Worm (Caenorhabditis elegans) whole organism, late embryonic: Measurements from ENCODE around the gene F09B9.4.

Experiments used
- C08G9.2 ChIP-seq: sonication (generic microtip); optimal IDR thresholded peaks from 2 replicates; lab custom pipeline; 2016; ENCODE audit warnings: mild to moderate bottlenecking, missing genetic modification characterization, moderate library complexity, missing compliant biosample characterization
- C38D4.7 ChIP-seq: fragments of 200-800 bp; sonication (Bioruptor generic); optimal IDR thresholded peaks from 2 replicates; lab custom pipeline; 2018; ENCODE audit warnings: mild to moderate bottlenecking, missing genetic modification characterization, moderate library complexity, missing compliant biosample characterization
- T23F11.4 ChIP-seq: fragments of 200-800 bp; sonication (Bioruptor generic); optimal IDR thresholded peaks from 2 replicates; lab custom pipeline; 2018; ENCODE audit warnings: mild to moderate bottlenecking, missing genetic modification characterization, missing compliant biosample characterization
- Y22D7AL.16 ChIP-seq: sonication (generic microtip); optimal IDR thresholded peaks from 2 replicates; lab custom pipeline; 2016; ENCODE audit warnings: missing genetic modification characterization, missing compliant biosample characterization
- ahr-1 ChIP-seq: sonication (generic microtip); optimal IDR thresholded peaks from 2 replicates; lab custom pipeline; 2016; ENCODE audit warnings: missing genetic modification characterization, missing compliant biosample characterization
- ama-1 ChIP-seq: fragments of 150-350 bp; optimal IDR thresholded peaks from 2 replicates; lab custom pipeline; 2014
- ceh-14 ChIP-seq: sonication (generic microtip); optimal IDR thresholded peaks from 2 replicates; lab custom pipeline; 2016; ENCODE audit warnings: missing genotype, missing genetic modification characterization, missing compliant biosample characterization
- ceh-19 ChIP-seq: fragments of 200-800 bp; sonication (Bioruptor generic); optimal IDR thresholded peaks from 2 replicates; lab custom pipeline; 2018; ENCODE audit warnings: mild to moderate bottlenecking, missing genetic modification characterization, missing compliant biosample characterization
- ceh-2 ChIP-seq: sonication (generic microtip); optimal IDR thresholded peaks from 2 replicates; lab custom pipeline; 2016; ENCODE audit warnings: missing genotype, missing genetic modification characterization, missing compliant biosample characterization
- ceh-24 ChIP-seq: sonication (generic microtip); optimal IDR thresholded peaks from 2 replicates; lab custom pipeline; 2016; ENCODE audit warnings: mild to moderate bottlenecking, missing genetic modification characterization, missing compliant biosample characterization
- ceh-31 ChIP-seq: sonication (generic microtip); optimal IDR thresholded peaks from 2 replicates; lab custom pipeline; 2016; ENCODE audit warnings: missing genetic modification characterization, missing compliant biosample characterization
- ceh-48 ChIP-seq: sonication (generic microtip); optimal IDR thresholded peaks from 2 replicates; lab custom pipeline; 2016; ENCODE audit warnings: missing genetic modification characterization, inconsistent platforms, missing compliant biosample characterization
- ceh-9 ChIP-seq: sonication (generic microtip); optimal IDR thresholded peaks from 2 replicates; lab custom pipeline; 2016; ENCODE audit warnings: mild to moderate bottlenecking, missing genetic modification characterization, inconsistent platforms, missing compliant biosample characterization
- che-1 ChIP-seq: sonication (generic microtip); optimal IDR thresholded peaks from 2 replicates; lab custom pipeline; 2016; ENCODE audit warnings: mild to moderate bottlenecking, missing genetic modification characterization, missing compliant biosample characterization
- dmd-4 ChIP-seq: sonication (generic microtip); optimal IDR thresholded peaks from 2 replicates; lab custom pipeline; 2016; ENCODE audit warnings: borderline replicate concordance, missing genetic modification characterization, missing compliant biosample characterization
- dve-1 ChIP-seq: sonication (generic microtip); optimal IDR thresholded peaks from 2 replicates; lab custom pipeline; 2017; ENCODE audit warnings: antibody characterized with exemption, mild to moderate bottlenecking, missing genetic modification characterization, missing compliant biosample characterization
- elt-4 ChIP-seq: sonication (generic microtip); optimal IDR thresholded peaks from 2 replicates; lab custom pipeline; 2016; ENCODE audit warnings: missing genetic modification characterization, missing compliant biosample characterization
- eyg-1 ChIP-seq: sonication (generic microtip); optimal IDR thresholded peaks from 2 replicates; lab custom pipeline; 2016; ENCODE audit warnings: missing genotype, missing genetic modification characterization, missing compliant biosample characterization
- fax-1 ChIP-seq: sonication (generic microtip); optimal IDR thresholded peaks from 2 replicates; lab custom pipeline; 2016; ENCODE audit warnings: missing genotype, missing genetic modification characterization, missing compliant biosample characterization
- fkh-10 ChIP-seq: fragments of 150-350 bp; optimal IDR thresholded peaks from 2 replicates; lab custom pipeline; 2014; ENCODE audit warnings: missing biosample characterization, missing genetic modification reagents, missing genetic modification characterization
- fkh-6 ChIP-seq: sonication (generic microtip); optimal IDR thresholded peaks from 2 replicates; lab custom pipeline; 2016; ENCODE audit warnings: missing genetic modification characterization, missing compliant biosample characterization
- gmeb-2 ChIP-seq: sonication (generic microtip); optimal IDR thresholded peaks from 2 replicates; lab custom pipeline; 2016; ENCODE audit warnings: missing genetic modification characterization, inconsistent platforms, missing compliant biosample characterization
- hlh-13 ChIP-seq: fragments of 200-800 bp; sonication (Bioruptor generic); optimal IDR thresholded peaks from 2 replicates; lab custom pipeline; 2018; ENCODE audit warnings: mild to moderate bottlenecking, missing genetic modification characterization, missing compliant biosample characterization
- hlh-15 ChIP-seq: sonication (generic microtip); optimal IDR thresholded peaks from 2 replicates; lab custom pipeline; 2016; ENCODE audit warnings: missing genetic modification characterization, missing compliant biosample characterization
- hlh-30 ChIP-seq: sonication (generic microtip); optimal IDR thresholded peaks from 2 replicates; lab custom pipeline; 2017; ENCODE audit warnings: antibody characterized with exemption, missing genetic modification characterization, missing compliant biosample characterization; ENCODE audit not compliant: insufficient read depth
- hlh-6 ChIP-seq: sonication (generic microtip); optimal IDR thresholded peaks from 2 replicates; lab custom pipeline; 2016; ENCODE audit warnings: missing genotype, missing genetic modification characterization, missing compliant biosample characterization
- lin-11 ChIP-seq: fragments of 200-800 bp; sonication (Bioruptor generic); optimal IDR thresholded peaks from 2 replicates; lab custom pipeline; 2018; ENCODE audit warnings: mild to moderate bottlenecking, missing genetic modification characterization, missing compliant biosample characterization
- mec-3 ChIP-seq: sonication (generic microtip); optimal IDR thresholded peaks from 2 replicates; lab custom pipeline; 2016; ENCODE audit warnings: borderline replicate concordance, missing genetic modification characterization, missing compliant biosample characterization
- nfya-1 ChIP-seq: sonication (generic microtip); optimal IDR thresholded peaks from 2 replicates; lab custom pipeline; 2017; ENCODE audit warnings: missing genetic modification characterization, mild to moderate bottlenecking, missing compliant biosample characterization, antibody characterized with exemption, moderate library complexity
- nhr-11 ChIP-seq: fragments of 150-350 bp; optimal IDR thresholded peaks from 2 replicates; lab custom pipeline; 2014; ENCODE audit warnings: missing biosample characterization, missing genetic modification characterization
- nhr-232 ChIP-seq: sonication (generic microtip); optimal IDR thresholded peaks from 2 replicates; lab custom pipeline; 2016; ENCODE audit warnings: missing genetic modification characterization, missing compliant biosample characterization
- odd-2 ChIP-seq: sonication (generic microtip); optimal IDR thresholded peaks from 2 replicates; lab custom pipeline; 2017; ENCODE audit warnings: antibody characterized with exemption, mild to moderate bottlenecking, missing genetic modification characterization, missing compliant biosample characterization
- pax-1 ChIP-seq: fragments of 150-350 bp; optimal IDR thresholded peaks from 2 replicates; lab custom pipeline; 2014; ENCODE audit warnings: missing biosample characterization, missing genetic modification characterization
- pha-2 ChIP-seq: sonication (generic microtip); optimal IDR thresholded peaks from 2 replicates; lab custom pipeline; 2017; ENCODE audit warnings: mild to moderate bottlenecking, missing genetic modification characterization, missing compliant biosample characterization
- pha-4 ChIP-seq: fragments of 150-350 bp; optimal IDR thresholded peaks from 2 replicates; lab custom pipeline; 2018; ENCODE audit warnings: missing biosample characterization, missing genetic modification reagents, missing genetic modification characterization
- pqm-1 ChIP-seq: sonication (generic microtip); optimal IDR thresholded peaks from 2 replicates; lab custom pipeline; 2016; ENCODE audit warnings: missing genetic modification characterization, missing compliant biosample characterization
- pros-1 ChIP-seq: fragments of 150-350 bp; optimal IDR thresholded peaks from 2 replicates; lab custom pipeline; 2014; ENCODE audit warnings: missing biosample characterization, missing genetic modification reagents, missing genetic modification characterization
- ref-2 ChIP-seq: sonication (generic microtip); optimal IDR thresholded peaks from 2 replicates; lab custom pipeline; 2016; ENCODE audit warnings: missing genetic modification characterization, missing compliant biosample characterization
- sdc-2 ChIP-seq: sonication (generic microtip); optimal IDR thresholded peaks from 2 replicates; lab custom pipeline; 2016; ENCODE audit warnings: missing genotype, missing genetic modification characterization, missing compliant biosample characterization
- sox-2 ChIP-seq: fragments of 200-800 bp; sonication (Bioruptor generic); IDR thresholded peaks from 2 replicates; pipeline ENCODE4 v1.3.6; 2022; ENCODE audit warnings: missing genetic modification reagents, missing genetic modification characterization, missing compliant biosample characterization
- syd-9 ChIP-seq: sonication (generic microtip); optimal IDR thresholded peaks from 2 replicates; lab custom pipeline; 2016; ENCODE audit warnings: mild to moderate bottlenecking, missing genetic modification characterization, moderate library complexity, missing compliant biosample characterization
- tbx-2 ChIP-seq: sonication (generic microtip); optimal IDR thresholded peaks from 2 replicates; lab custom pipeline; 2016; ENCODE audit warnings: missing genetic modification characterization, missing compliant biosample characterization
- tbx-7 ChIP-seq: sonication (generic microtip); optimal IDR thresholded peaks from 2 replicates; lab custom pipeline; 2016; ENCODE audit warnings: missing genotype, missing genetic modification characterization, missing compliant biosample characterization
- ttx-3 ChIP-seq: sonication (generic microtip); optimal IDR thresholded peaks from 2 replicates; lab custom pipeline; 2016; ENCODE audit warnings: missing genetic modification reagents, missing genetic modification characterization, missing compliant biosample characterization
- unc-3 ChIP-seq, 2 experiments: fragments of 200-800 bp in 1 of 2; sonication (Bioruptor generic) in 1 of 2; sonication (generic microtip) in 1 of 2; conservative IDR thresholded peaks in 1 of 2; optimal IDR thresholded peaks in 1 of 2; 2 replicates each; pipeline versions ENCODE4 v1.3.6 to Lab custom; 2016 to 2022; ENCODE audit warnings: missing compliant biosample characterization in 2 of 2, missing genetic modification characterization in 2 of 2, missing genetic modification reagents in 1 of 2
- unc-55 ChIP-seq: sonication (generic microtip); optimal IDR thresholded peaks from 2 replicates; lab custom pipeline; 2017; ENCODE audit warnings: missing biosample characterization, missing genetic modification reagents, missing genetic modification characterization
- unc-86 ChIP-seq: sonication (generic microtip); optimal IDR thresholded peaks from 2 replicates; lab custom pipeline; 2016; ENCODE audit warnings: missing genetic modification characterization, missing compliant biosample characterization
- zip-5 ChIP-seq: sonication (generic microtip); optimal IDR thresholded peaks from 2 replicates; lab custom pipeline; 2016; ENCODE audit warnings: missing genetic modification characterization, missing compliant biosample characterization

The F09B9.4 gene

ce11 chrX:10194327-10195096 is 34.1 kb downstream of the F09B9.4 start, which contains the start of gene myrf-2:
myrf-2 (minus strand) TSS chrX:10194377.
- no peak for TF ChIP-seq ceh-2 (tag; lab: Kevin White, UChicago)
- no peak for TF ChIP-seq fax-1 (tag; lab: Kevin White, UChicago)
- no peak for TF ChIP-seq lin-11 (tag; lab: Kevin White, UChicago)
- no peak for TF ChIP-seq unc-55
- no peak for TF ChIP-seq dmd-4
- no peak for TF ChIP-seq ttx-3 (tag; lab: Kevin White, UChicago)
- TF ChIP-seq elt-4 (tag; lab: Kevin White, UChicago) = no peak
- no peak for TF ChIP-seq hlh-15 (tag; lab: Kevin White, UChicago)
- no peak for TF ChIP-seq fkh-10 (GFP tag; lab: Kevin White, UChicago)
- TF ChIP-seq zip-5 = no peak
- no peak for TF ChIP-seq mec-3 (tag; lab: Kevin White, UChicago)
- TF ChIP-seq eyg-1 (tag; lab: Kevin White, UChicago) = no peak
- no peak for TF ChIP-seq ceh-14 (tag; lab: Kevin White, UChicago)
- no peak for TF ChIP-seq ceh-31 (tag; lab: Kevin White, UChicago)
- TF ChIP-seq, all 69 proteins: peak for 0

- TF ChIP-seq odd-2 (no peak), hlh-15 (tag; lab: Kevin White, UChicago) (no peak), nhr-11 (tag; lab: Kevin White, UChicago) (no peak), ceh-9 (no peak), tbx-2 (tag; lab: Kevin White, UChicago) (peak; percentile 56), ama-1 (no peak), C38D4.7 (no peak), hlh-13 (no peak), dve-1 (peak; percentile 63), ceh-48 (tag; lab: Kevin White, UChicago) (no peak), ahr-1 (tag; lab: Kevin White, UChicago) (no peak), tbx-7 (tag; lab: Kevin White, UChicago) (no peak), C08G9.2 (no peak), pax-1 (tag; lab: Kevin White, UChicago) (peak; percentile 40), gmeb-2 (no peak), hlh-6 (no peak), nhr-232 (no peak), ref-2 (tag; lab: Kevin White, UChicago) (no peak), ceh-19 (no peak), syd-9 (no peak), sox-2 (GFP tag; lab: Robert Waterston, UW) (no peak), pha-2 (no peak), fkh-6 (no peak), pha-4 (tag; lab: Kevin White, UChicago) (no peak), unc-86 (tag; lab: Kevin White, UChicago) (no peak), unc-3 (GFP tag; conservative IDR thresholded peaks at IDR 0.05; lab: Robert Waterston, UW) (no peak), unc-3 (tag; optimal IDR thresholded peaks at IDR 0.05; lab: Kevin White, UChicago) (no peak), ceh-24 (tag; lab: Kevin White, UChicago) (no peak), pqm-1 (no peak), che-1 (tag; lab: Kevin White, UChicago) (no peak), sdc-2 (peak; percentile 33), T23F11.4 (GFP tag; lab: Kevin White, UChicago) (no peak), fax-1 (tag; lab: Kevin White, UChicago) (no peak), eyg-1 (tag; lab: Kevin White, UChicago) (no peak), pros-1 (tag; lab: Kevin White, UChicago) (no peak), ttx-3 (tag; lab: Kevin White, UChicago) (no peak), Y22D7AL.16 (tag; lab: Kevin White, UChicago) (no peak), nfya-1 (tag; lab: Kevin White, UChicago) (peak; percentile 73), hlh-30 (tag; lab: Kevin White, UChicago) (peak; percentile 27), dmd-4 (no peak), ceh-31 (tag; lab: Kevin White, UChicago) (no peak), unc-55 (peak; percentile 78)
These were observed 36.9 kb downstream of the F09B9.4 start, which contains the start of gene nucb-1 for ce11 chrX:10197204-10197756. nucb-1 (plus strand) TSS chrX:10197706.
